Fruit fly (Drosophila melanogaster) whole organism: ENCODE results near the gene eff.

ENCODE experiments used
- CG8478 ChIP-seq: fragments of >200 bp; optimal IDR thresholded peaks from 2 replicates; lab custom pipeline; 2018; ENCODE audit warnings: inconsistent platforms
- Dll ChIP-seq: fragments of >200 bp; optimal IDR thresholded peaks from 2 replicates; lab custom pipeline; 2017
- EcR ChIP-seq, 2 experiments: fragments of >200 bp; optimal IDR thresholded peaks; 2 replicates each; lab custom pipeline; 2017; ENCODE audit warnings: missing biosample characterization in 2 of 2, missing genetic modification characterization in 2 of 2, missing genetic modification reagents in 2 of 2
- pan ChIP-seq: fragments of >200 bp; optimal IDR thresholded peaks from 2 replicates; lab custom pipeline; 2017
- psq ChIP-seq: fragments of >200 bp; optimal IDR thresholded peaks from 2 replicates; lab custom pipeline; 2017
- usp ChIP-seq: fragments of >200 bp; optimal IDR thresholded peaks from 2 replicates; lab custom pipeline; 2017; ENCODE audit warnings: missing biosample characterization, missing genetic modification characterization, mixed read lengths

Gene eff

DNA sequence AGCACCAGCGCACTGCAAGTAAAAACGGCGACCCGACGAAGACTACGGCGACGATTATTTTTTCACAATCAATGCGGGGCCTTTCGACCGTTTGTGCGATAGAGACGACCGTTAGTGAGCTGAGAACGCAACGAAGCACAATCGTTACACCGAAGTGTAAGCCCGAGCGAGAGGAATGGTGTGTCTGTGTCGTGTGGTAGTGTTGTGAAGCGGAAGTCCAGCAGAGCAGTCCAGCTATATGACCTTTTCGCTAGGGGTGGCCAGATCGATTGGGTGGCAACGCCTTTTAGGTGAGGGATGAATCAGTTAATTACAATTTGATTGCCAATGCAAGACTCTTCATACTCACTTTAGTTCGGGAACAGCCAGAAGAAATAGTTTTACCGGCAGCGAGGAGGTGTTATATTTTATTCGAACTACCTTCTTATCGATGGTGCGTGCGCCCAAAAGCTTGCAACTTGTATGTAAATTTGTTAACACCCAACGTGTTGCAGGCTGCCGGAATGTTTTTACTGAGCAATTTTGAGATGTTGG is 394 bp downstream of the eff start:
- peak; percentile 86 for TF ChIP-seq CG8478 (lab: Kevin White, UChicago)
- TF ChIP-seq usp (GFP tag; lab: Kevin White, UChicago): no peak
- TF ChIP-seq EcR (GFP tag; optimal IDR thresholded peaks at IDR 0.05; lab: Kevin White, UChicago): no peak
- TF ChIP-seq Dll (lab: Kevin White, UChicago): no peak

DNA sequence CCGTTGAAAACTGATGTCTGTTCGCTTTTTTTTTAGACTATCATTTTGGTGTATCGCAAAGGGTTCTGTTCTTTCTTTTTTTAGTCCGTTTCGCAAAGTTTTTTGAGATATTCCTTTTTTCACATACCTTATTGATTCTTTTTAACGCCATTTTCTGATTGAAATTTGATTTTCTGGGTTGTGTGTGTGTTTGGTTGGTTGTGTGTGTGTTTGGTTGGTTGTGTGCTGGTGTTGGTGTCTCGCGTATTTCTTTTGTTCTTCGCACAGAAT is 931 bp downstream of the eff start:
- TF ChIP-seq EcR (GFP tag; optimal IDR thresholded peaks at IDR 0.05; lab: Kevin White, UChicago): no peak
- TF ChIP-seq CG8478 (lab: Kevin White, UChicago): no peak
- TF ChIP-seq pan: no peak
- TF ChIP-seq Dll (lab: Kevin White, UChicago): no peak
- no peak for TF ChIP-seq psq (lab: Kevin White, UChicago)
- no peak for TF ChIP-seq usp (GFP tag; lab: Kevin White, UChicago)

DNA sequence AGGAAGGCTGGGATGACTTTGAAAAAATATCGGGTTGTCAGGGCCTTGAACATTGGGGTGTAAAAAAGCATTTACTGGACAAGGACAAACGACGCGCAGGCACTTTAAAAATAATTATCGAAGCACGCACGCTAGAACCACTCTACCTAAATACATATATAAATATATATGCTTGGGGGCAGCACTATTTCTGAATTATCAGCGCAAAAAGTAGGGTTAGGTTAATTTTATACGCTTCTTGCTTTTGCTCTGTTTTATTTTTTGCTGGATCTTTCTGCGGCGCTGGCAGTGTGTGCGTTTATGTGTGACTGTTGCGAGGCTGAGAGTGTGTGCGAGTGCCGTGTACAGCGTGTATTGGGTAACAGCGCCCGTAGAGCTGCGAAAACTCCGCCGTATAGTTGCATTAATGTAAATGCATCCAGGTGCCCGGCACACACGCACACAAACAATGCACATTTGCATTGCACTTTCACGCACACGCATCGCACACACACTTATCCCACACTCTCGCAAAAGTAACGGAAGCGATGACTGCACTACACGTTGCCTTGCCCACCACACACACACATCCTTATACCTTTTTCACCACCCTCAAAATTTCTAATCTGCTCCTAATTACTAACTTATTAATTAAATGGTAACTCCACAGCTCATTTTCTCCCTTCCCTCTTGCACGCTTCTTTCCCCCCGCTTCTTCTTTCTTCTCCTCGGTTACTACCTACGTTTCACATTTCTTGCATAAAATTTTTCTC is 1.4 kb downstream of the eff start:
- TF ChIP-seq CG8478 (lab: Kevin White, UChicago): no peak
- no peak for TF ChIP-seq EcR (GFP tag; optimal IDR thresholded peaks at IDR 0.05; lab: Kevin White, UChicago)
- no peak for TF ChIP-seq psq (lab: Kevin White, UChicago)
- no peak for TF ChIP-seq pan

DNA sequence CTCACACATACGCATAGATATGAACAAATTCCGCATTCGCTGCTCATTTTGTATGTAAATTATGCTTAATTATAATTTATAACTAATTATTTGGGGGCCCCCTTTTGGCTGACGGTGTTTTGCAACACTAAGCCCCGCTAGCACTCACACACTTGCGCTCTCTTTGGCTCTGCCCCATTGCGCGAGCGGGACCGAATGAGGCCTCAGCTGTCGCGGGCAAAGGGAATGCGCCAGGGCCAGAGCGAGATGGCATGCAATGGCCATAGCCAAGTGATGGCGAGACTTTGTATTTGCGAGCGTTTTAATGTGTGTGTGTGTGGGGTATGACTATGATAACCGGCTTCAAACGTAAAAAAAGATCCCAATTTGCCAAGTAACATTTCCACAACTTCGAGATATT is 2.0 kb downstream of the eff start:
- no peak for TF ChIP-seq EcR (GFP tag; optimal IDR thresholded peaks at IDR 0.05; lab: Kevin White, UChicago)
- TF ChIP-seq CG8478 (lab: Kevin White, UChicago): peak; percentile 51
- TF ChIP-seq pan: no peak
- peak; percentile 23 for TF ChIP-seq Dll (lab: Kevin White, UChicago)
- TF ChIP-seq usp (GFP tag; lab: Kevin White, UChicago): no peak
- no peak for TF ChIP-seq psq (lab: Kevin White, UChicago)

DNA sequence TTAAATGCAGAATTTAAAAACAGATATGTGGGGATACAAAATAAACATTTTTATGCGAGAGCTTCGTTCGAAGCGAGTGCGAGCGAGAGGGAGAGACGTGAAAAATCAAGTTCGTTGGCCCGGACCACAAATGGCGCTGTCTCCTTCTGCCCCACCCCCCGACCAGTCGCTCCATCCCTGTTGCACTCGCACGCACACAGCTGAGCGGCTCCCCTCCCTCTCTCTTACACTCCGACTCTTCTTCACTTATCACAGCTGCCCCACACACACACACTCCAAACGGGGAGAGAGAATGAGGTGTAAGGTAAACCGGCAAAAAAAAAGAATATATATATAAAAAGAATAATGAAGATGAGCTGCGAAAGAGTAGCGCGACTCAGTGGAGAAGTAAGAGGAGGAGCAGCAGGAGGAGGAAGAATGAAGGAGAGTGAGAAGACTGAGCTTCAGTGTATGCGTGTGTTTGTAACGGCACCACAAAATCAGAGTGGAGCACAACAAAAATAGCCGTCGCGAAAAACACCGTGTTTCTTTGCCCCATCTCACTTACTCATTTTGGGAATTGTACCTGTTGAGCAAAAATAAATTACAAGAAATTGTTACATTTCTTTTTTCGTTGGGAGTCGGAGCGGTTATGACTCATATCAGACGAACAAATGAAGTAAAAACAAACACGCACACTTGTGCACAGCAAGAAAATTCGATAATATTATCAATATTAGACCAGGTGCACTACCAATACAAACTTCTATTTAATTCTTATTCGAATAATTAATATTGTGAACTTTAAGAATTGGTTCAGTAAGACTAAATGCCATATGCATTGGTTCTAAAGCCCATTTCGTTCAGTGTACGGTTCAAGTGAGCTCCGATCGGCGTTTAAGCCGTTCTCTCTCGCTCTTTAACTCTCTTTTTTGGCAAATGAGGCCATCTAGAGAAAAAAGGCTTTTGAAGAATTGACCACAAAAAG is 2.9 kb downstream of the eff start:
- TF ChIP-seq CG8478 (lab: Kevin White, UChicago) (peak; percentile 53), Dll (lab: Kevin White, UChicago) (no peak), pan (no peak), psq (lab: Kevin White, UChicago) (no peak), EcR (GFP tag; optimal IDR thresholded peaks at IDR 0.05; lab: Kevin White, UChicago) (peak; percentile 98), usp (GFP tag; lab: Kevin White, UChicago) (no peak)

DNA sequence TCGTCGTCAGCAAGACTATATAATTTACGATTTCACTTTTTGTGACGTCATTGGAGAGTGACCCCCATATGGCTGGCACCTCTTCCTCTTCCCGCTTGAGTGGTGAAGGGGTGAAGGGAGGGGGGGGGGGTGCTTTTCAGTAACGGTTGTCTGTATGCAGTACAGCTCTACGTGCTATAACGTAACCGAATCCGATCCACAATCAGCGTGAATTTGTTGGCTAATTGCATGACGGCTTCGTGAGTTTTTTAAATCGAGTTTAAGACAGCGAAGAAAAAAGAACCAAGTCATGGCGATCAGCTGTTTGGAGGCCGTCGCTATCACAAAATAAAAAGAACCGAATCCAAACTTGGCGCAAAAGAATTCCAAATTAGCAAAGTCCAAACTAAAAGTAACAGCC is 4.4 kb downstream of the eff start:
- TF ChIP-seq psq (lab: Kevin White, UChicago) (no peak), usp (GFP tag; lab: Kevin White, UChicago) (no peak)

DNA sequence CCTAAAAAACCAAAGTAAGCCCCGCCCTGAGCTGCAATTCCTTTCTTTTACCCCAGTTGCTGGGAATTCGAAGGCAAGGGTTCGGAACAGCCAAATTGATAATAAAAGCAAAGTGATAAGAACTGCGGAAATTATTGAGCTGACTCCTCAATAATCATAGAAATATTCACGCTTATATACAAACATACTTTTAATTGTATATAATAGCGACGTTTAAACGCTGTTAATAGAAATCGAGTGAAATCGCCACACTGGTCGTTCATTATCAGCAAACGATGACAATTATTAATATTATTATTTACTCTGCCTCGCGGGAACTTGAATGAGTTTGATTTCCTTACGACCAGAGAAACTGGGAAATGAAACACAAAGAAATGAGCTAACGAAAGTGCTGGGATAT is 5.1 kb downstream of the eff start:
- TF ChIP-seq EcR (GFP tag; optimal IDR thresholded peaks at IDR 0.05; lab: Kevin White, UChicago) (no peak), psq (lab: Kevin White, UChicago) (no peak), CG8478 (lab: Kevin White, UChicago) (no peak), usp (GFP tag; lab: Kevin White, UChicago) (no peak), pan (no peak), Dll (lab: Kevin White, UChicago) (no peak)

DNA sequence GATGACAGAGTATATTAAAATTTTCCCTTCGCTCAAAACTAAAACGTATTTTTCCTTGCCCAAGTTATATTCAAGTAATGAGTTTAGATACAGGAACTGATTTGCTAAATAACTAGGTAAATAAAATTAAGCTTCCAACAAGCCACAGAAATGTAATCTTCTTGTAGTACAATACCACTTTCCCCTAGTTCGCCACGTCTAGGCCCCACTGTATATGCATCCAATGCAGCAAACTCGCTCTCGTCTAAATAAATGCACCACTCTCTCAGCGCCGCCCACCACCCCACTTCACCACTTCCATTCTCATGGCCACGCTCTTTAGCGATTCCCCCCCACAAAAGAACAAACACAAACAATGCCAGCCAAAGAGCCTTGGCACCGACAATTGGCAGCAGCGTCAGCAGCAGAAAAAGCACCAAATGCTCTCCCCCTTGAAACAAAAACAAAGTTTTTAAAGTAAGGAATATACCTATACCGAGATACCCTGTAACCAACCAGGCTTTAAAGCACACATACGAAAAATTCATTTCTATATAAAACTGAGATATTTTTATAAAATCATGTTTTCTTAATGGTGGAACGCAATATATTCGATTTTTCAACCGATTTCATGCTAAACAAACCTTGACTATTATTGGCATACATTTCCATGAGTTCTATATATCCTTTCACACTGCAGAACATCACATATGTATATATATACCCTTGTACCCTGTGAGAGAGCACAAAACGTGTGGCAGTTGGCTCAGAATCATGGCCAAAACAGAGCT is 6.3 kb downstream of the eff start:
- TF ChIP-seq EcR (GFP tag; optimal IDR thresholded peaks at IDR 0.05; lab: Kevin White, UChicago) (no peak), usp (GFP tag; lab: Kevin White, UChicago) (no peak)

DNA sequence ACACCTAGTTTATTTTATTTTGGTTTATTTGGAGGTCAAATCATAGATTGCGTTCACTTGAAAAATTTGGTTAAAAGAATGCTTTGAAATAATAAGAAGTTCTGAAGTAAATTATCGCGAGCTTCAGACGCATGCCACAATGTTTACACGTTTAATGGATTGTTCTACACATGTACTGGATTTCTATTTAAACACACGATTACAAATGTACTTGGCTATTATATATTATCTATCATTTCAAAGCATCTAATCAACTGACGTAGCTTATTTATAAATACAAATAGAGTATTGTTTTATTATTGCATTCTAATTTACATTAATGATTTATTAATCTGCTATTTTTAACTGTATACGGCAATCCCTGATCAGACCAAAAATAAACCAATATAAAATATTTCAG is 7.2 kb downstream of the eff start:
- TF ChIP-seq psq (lab: Kevin White, UChicago) (no peak), Dll (lab: Kevin White, UChicago) (no peak), usp (GFP tag; lab: Kevin White, UChicago) (no peak), CG8478 (lab: Kevin White, UChicago) (no peak), EcR (GFP tag; optimal IDR thresholded peaks at IDR 0.05; lab: Kevin White, UChicago) (no peak), pan (no peak)

DNA sequence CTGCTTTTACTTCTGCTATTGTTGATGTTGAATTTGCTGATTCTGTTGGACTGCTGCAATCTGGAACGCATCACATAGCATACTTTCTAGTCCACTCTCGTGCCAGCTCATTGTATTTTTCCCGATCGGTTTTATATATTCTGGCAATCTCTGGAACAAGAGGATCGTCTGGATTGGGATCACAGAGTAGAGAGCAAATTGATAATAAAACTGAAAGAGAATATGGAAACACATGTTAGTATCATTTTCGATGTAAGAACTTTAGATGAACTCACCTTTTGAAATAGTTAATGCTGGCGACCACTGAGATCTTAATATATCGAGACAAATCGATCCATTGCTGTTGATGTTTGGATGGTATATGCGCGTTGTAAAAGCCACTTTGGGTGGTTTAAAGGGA is 7.7 kb downstream of the eff start:
- TF ChIP-seq Dll (lab: Kevin White, UChicago) (no peak), psq (lab: Kevin White, UChicago) (no peak), pan (no peak), usp (GFP tag; lab: Kevin White, UChicago) (no peak), CG8478 (lab: Kevin White, UChicago) (no peak), EcR (GFP tag; optimal IDR thresholded peaks at IDR 0.05; lab: Kevin White, UChicago) (no peak)

DNA sequence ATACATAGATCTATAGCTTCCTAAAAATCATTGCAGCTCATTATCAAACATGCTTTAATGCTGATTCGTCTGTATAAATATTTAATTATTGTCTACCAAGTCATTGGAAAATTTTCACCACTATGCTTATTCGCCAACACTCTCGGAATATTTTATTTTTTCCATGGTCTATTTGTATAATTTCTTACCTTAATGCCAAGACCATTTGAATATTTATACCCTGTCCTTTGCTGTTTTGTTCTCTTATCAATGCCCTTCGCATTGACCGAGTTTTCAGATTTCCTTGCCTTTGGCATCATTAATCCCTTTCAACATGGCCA is 9.4 kb downstream of the eff start:
- TF ChIP-seq usp (GFP tag; lab: Kevin White, UChicago): no peak
- no peak for TF ChIP-seq EcR (GFP tag; optimal IDR thresholded peaks at IDR 0.05; lab: Kevin White, UChicago)
- no peak for TF ChIP-seq Dll (lab: Kevin White, UChicago)
- no peak for TF ChIP-seq psq (lab: Kevin White, UChicago)
- TF ChIP-seq pan: no peak
- no peak for TF ChIP-seq CG8478 (lab: Kevin White, UChicago)
